Worm (Caenorhabditis elegans) whole organism, early embryonic: Measurements from ENCODE around the gene T19C9.10.

Experiments
- B0310.2 ChIP-seq: sonication (generic microtip); optimal IDR thresholded peaks from 2 replicates; lab custom pipeline; 2016; ENCODE audit warnings: mild to moderate bottlenecking, missing genetic modification characterization, missing compliant biosample characterization
- F13C5.2 ChIP-seq: sonication (generic microtip); optimal IDR thresholded peaks from 2 replicates; lab custom pipeline; 2017; ENCODE audit warnings: mild to moderate bottlenecking, missing genetic modification characterization, inconsistent platforms, missing compliant biosample characterization
- aly-1 ChIP-seq: sonication (generic microtip); optimal IDR thresholded peaks from 2 replicates; lab custom pipeline; 2016; ENCODE audit warnings: missing genetic modification characterization, missing compliant biosample characterization
- ama-1 ChIP-seq: fragments of 150-350 bp; optimal IDR thresholded peaks from 2 replicates; lab custom pipeline; 2014
- ceh-13 ChIP-seq: fragments of 200-800 bp; sonication (Bioruptor generic); optimal IDR thresholded peaks from 2 replicates; lab custom pipeline; 2018; ENCODE audit warnings: mild to moderate bottlenecking, missing genetic modification characterization, missing compliant biosample characterization
- ceh-36 ChIP-seq: sonication (generic microtip); optimal IDR thresholded peaks from 2 replicates; lab custom pipeline; 2016; ENCODE audit warnings: missing genetic modification characterization, inconsistent platforms, missing compliant biosample characterization
- ets-7 ChIP-seq: sonication (generic microtip); optimal IDR thresholded peaks from 2 replicates; lab custom pipeline; 2016; ENCODE audit warnings: missing genotype, missing genetic modification characterization, missing compliant biosample characterization
- flt-1 ChIP-seq: fragments of 200-800 bp; sonication (Bioruptor generic); IDR thresholded peaks from 2 replicates; pipeline ENCODE4 v1.3.6; 2022; ENCODE audit warnings: missing genetic modification characterization, missing compliant biosample characterization
- hmbx-1 ChIP-seq: sonication (generic microtip); optimal IDR thresholded peaks from 2 replicates; lab custom pipeline; 2016; ENCODE audit warnings: mild to moderate bottlenecking, missing genetic modification characterization, missing compliant biosample characterization
- hmg-4 ChIP-seq: fragments of 200-800 bp; sonication (Bioruptor generic); optimal IDR thresholded peaks from 2 replicates; lab custom pipeline; 2018; ENCODE audit warnings: mild to moderate bottlenecking, missing genetic modification characterization, missing compliant biosample characterization
- hnd-1 ChIP-seq: sonication (generic microtip); optimal IDR thresholded peaks from 2 replicates; lab custom pipeline; 2016; ENCODE audit warnings: missing genetic modification characterization, missing compliant biosample characterization
- pes-1 ChIP-seq: fragments of 200-800 bp; sonication (Bioruptor generic); IDR thresholded peaks from 2 replicates; pipeline ENCODE4 v1.3.6; 2022; ENCODE audit warnings: missing genetic modification reagents, missing genetic modification characterization, missing compliant biosample characterization
- scrt-1 ChIP-seq: fragments of 200-800 bp; sonication (Bioruptor generic); IDR thresholded peaks from 2 replicates; pipeline ENCODE4 v1.3.6; 2022; ENCODE audit warnings: missing genetic modification characterization, missing compliant biosample characterization
- sea-1 ChIP-seq: fragments of 200-800 bp; sonication (Bioruptor generic); conservative IDR thresholded peaks from 2 replicates; pipeline ENCODE4 v1.3.6; 2022; ENCODE audit warnings: missing genetic modification characterization, missing compliant biosample characterization
- tbx-11 ChIP-seq: fragments of 200-800 bp; sonication (Bioruptor generic); IDR thresholded peaks from 2 replicates; pipeline ENCODE4 v1.3.6; 2022; ENCODE audit warnings: missing genetic modification characterization, missing compliant biosample characterization
- tbx-37 ChIP-seq: fragments of 200-800 bp; sonication (Bioruptor generic); conservative IDR thresholded peaks from 2 replicates; pipeline ENCODE4 v1.3.6; 2022; ENCODE audit warnings: missing genetic modification reagents, missing genetic modification characterization, missing compliant biosample characterization
- tra-4 ChIP-seq: sonication (generic microtip); optimal IDR thresholded peaks from 2 replicates; lab custom pipeline; 2017; ENCODE audit warnings: missing genetic modification characterization, missing compliant biosample characterization

T19C9.10 gene

DNA sequence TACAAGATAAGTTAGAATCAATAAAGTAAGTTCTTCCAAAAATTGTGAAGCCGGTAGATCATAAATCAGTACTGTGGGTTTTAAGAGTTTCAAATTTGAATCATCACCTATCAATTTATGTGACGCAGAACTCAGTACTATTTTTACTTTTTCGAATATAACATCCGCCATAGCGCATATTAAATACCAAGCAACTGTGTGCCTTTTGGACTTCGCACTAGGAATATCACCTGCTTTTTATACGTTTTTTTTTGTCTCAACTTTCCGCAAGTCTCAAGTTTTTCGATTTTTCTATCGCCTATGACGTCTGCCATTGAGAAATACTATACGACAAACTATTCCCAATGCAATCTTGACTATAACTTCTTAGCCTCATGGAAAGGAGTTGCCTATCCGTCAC, 23.6 kb upstream of the T19C9.10 start, which contains the start of gene srh-113:
TSS of gene srh-113 (plus strand) at position 301 of the 400 bp plus-strand sequence.
- TF ChIP-seq hmbx-1 (tag; lab: Kevin White, UChicago) (no peak), hmg-4 (GFP tag; lab: Kevin White, UChicago) (no peak), hnd-1 (no peak), tbx-11 (GFP tag; lab: Robert Waterston, UW) (no peak), flt-1 (GFP tag; lab: Robert Waterston, UW) (no peak), aly-1 (tag; lab: Kevin White, UChicago) (no peak), sea-1 (GFP tag; lab: Robert Waterston, UW) (no peak)

DNA sequence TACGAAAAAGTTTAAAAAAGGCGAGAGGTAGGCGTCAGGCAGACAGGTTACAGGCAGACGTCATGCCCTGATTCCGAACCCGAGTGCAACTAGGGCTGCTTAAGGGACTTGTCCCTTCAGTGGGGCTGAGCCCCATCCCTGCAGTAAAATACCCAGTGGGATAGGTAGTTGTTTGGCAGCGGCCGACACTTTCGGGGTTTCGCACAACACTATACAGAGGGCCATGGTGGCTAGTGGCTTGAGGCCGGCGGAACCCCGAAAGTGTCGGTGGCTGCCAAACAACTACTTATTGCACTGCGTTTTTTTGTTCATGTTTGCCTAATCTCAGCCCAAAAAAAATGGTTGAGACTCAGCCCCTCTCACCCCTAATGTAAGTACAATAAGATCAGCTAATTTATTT, 20.8 kb upstream of the T19C9.10 start:
- no peak for TF ChIP-seq aly-1 (tag; lab: Kevin White, UChicago)
- TF ChIP-seq F13C5.2 (tag; lab: Kevin White, UChicago), result no peak
- no peak for TF ChIP-seq ets-7 (tag; lab: Kevin White, UChicago)
- TF ChIP-seq tra-4 (tag; lab: Kevin White, UChicago), result no peak
- no peak for TF ChIP-seq flt-1 (GFP tag; lab: Robert Waterston, UW)
- TF ChIP-seq pes-1, result no peak
- no peak for TF ChIP-seq scrt-1 (GFP tag; lab: Robert Waterston, UW)
- no peak for TF ChIP-seq ama-1 (lab: Kevin White, UChicago)
- TF ChIP-seq tbx-37 (GFP tag; lab: Robert Waterston, UW), result no peak
- no peak for TF ChIP-seq hnd-1
- TF ChIP-seq sea-1 (GFP tag; lab: Robert Waterston, UW), result no peak
- TF ChIP-seq hmg-4 (GFP tag; lab: Kevin White, UChicago), result no peak
- no peak for TF ChIP-seq ceh-36 (tag; lab: Kevin White, UChicago)
- TF ChIP-seq ceh-13 (GFP tag; lab: Kevin White, UChicago), result no peak
- no peak for TF ChIP-seq B0310.2
- TF ChIP-seq tbx-11 (GFP tag; lab: Robert Waterston, UW), result no peak
- no peak for TF ChIP-seq hmbx-1 (tag; lab: Kevin White, UChicago)

DNA sequence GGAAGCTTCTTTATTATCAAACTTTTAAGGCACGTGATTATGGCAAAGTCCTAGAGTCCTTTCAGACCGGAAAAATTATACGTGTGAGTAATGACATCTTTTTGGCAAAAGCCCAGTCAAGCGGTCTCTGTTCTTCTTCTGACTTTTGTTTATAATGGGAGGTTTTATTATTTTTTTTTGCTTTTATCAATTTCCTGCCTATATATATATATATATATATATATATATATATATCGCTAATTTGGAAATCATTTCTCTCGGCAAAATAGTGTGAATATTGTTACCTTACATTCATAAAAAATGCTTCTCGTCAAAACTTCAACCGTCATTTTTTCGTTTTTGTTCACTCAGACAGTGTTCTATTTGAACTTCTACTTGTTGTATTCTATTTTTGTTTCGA, 18.7 kb upstream of the T19C9.10 start, which contains the start of gene srbc-62:
TSS of gene srbc-62 (plus strand) at position 301 of the 400 bp plus-strand sequence.
- TF ChIP-seq tbx-37 (GFP tag; lab: Robert Waterston, UW) (no peak), ceh-36 (tag; lab: Kevin White, UChicago) (no peak), ets-7 (tag; lab: Kevin White, UChicago) (no peak), hmg-4 (GFP tag; lab: Kevin White, UChicago) (no peak), aly-1 (tag; lab: Kevin White, UChicago) (no peak), F13C5.2 (tag; lab: Kevin White, UChicago) (no peak), flt-1 (GFP tag; lab: Robert Waterston, UW) (no peak)

DNA sequence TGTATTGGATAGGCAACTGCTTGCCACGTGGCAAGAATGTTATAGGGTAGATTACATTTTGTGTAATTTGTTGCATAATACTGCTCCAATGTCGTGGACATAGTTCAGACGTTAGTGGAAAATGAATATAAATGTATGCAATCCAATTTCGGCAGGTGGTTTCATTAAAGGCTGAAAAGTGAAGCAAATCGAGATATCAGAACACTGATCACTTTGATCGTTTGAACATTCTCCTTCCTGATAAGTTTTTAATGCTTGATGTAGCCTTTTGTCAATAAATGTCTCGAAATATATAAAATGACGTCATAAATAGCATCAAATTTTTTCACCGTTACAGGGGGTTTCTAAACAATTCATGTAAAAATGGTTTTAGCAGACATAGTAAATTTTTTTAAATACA, 16.0 kb upstream of the T19C9.10 start, which contains the start of gene srh-109:
TSS of gene srh-109 (minus strand) at position 101 of the 400 bp plus-strand sequence.
- TF ChIP-seq ets-7 (tag; lab: Kevin White, UChicago) (no peak), scrt-1 (GFP tag; lab: Robert Waterston, UW) (no peak), ceh-13 (GFP tag; lab: Kevin White, UChicago) (no peak), tra-4 (tag; lab: Kevin White, UChicago) (no peak), F13C5.2 (tag; lab: Kevin White, UChicago) (no peak), hmg-4 (GFP tag; lab: Kevin White, UChicago) (no peak), hnd-1 (no peak), pes-1 (no peak), flt-1 (GFP tag; lab: Robert Waterston, UW) (no peak), aly-1 (tag; lab: Kevin White, UChicago) (no peak), hmbx-1 (tag; lab: Kevin White, UChicago) (no peak), ama-1 (lab: Kevin White, UChicago) (no peak), tbx-11 (GFP tag; lab: Robert Waterston, UW) (no peak)

DNA sequence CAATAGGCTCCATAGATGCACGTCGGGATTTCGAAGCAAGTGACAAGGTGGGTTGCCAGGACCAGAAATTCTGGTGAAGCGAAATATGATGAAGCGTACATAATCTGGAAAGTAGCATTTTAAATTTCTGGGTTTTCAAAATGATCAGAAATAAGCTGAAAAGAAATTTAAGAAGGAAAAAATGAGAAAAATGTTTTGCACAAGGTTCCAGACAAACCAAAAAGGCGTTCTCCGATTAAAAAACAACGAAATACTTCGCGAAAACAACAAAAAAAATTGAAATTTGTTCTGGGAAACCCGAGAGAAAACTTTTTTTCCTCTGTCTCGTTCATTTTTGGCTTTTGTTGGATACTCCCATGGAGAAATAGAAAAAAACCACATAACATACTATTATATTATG, 13.1 kb upstream of the T19C9.10 start, which contains the start of gene srh-252:
TSS of gene srh-252 (minus strand) at position 101 of the 400 bp plus-strand sequence.
- TF ChIP-seq hnd-1 (no peak), scrt-1 (GFP tag; lab: Robert Waterston, UW) (no peak), ets-7 (tag; lab: Kevin White, UChicago) (no peak), tbx-37 (GFP tag; lab: Robert Waterston, UW) (no peak), hmg-4 (GFP tag; lab: Kevin White, UChicago) (no peak), B0310.2 (no peak), tra-4 (tag; lab: Kevin White, UChicago) (no peak), sea-1 (GFP tag; lab: Robert Waterston, UW) (no peak), ceh-13 (GFP tag; lab: Kevin White, UChicago) (no peak), F13C5.2 (tag; lab: Kevin White, UChicago) (no peak), ceh-36 (tag; lab: Kevin White, UChicago) (no peak), pes-1 (no peak), ama-1 (lab: Kevin White, UChicago) (no peak), flt-1 (GFP tag; lab: Robert Waterston, UW) (no peak), hmbx-1 (tag; lab: Kevin White, UChicago) (no peak), tbx-11 (GFP tag; lab: Robert Waterston, UW) (no peak), aly-1 (tag; lab: Kevin White, UChicago) (no peak)

DNA sequence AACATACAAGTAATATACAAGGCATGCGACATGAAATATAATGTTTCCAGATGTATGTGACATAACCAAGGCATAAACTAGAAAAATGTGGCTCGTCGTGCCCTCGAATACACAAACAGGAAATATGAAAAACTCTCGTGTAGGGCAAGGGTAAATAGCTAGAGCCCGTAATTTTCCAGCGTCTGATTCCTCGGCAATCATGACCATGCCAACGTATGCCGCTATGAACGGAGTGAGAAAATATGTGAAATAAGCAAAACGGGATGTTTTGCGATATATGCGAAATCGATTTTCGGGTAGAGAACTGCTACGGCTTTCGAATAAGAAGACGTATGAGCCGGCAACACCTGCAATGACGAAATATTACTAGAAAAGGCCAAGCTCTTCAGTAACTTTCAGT, 11.0 kb upstream of the T19C9.10 start, which contains the start of gene scl-25:
TSS of gene scl-25 (plus strand) at position 301 of the 400 bp plus-strand sequence.
- TF ChIP-seq pes-1 (no peak), sea-1 (GFP tag; lab: Robert Waterston, UW) (no peak), tbx-11 (GFP tag; lab: Robert Waterston, UW) (no peak), tra-4 (tag; lab: Kevin White, UChicago) (no peak), hmg-4 (GFP tag; lab: Kevin White, UChicago) (no peak)

DNA sequence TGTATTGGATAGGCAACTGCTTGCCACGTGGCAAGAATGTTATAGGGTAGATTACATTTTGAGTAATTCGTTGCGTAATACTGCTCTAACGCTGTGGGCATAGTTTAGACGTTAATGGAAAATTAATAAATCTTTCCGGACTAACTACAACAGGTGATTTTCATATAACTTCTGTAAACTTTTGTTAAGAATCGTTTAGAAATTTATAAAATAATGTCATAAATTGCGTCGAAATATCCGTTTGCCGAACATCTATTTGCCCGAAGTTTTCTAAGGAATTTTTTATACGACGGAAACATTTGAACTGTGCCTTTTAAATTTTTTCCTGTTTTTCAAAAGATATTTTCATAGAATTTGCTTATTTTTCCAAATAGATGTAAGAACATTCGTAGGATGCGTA, 10.3 kb upstream of the T19C9.10 start, which contains the start of gene srh-112:
TSS of gene srh-112 (minus strand) at position 101 of the 400 bp plus-strand sequence.
- TF ChIP-seq hnd-1, result no peak
- no peak for TF ChIP-seq F13C5.2 (tag; lab: Kevin White, UChicago)
- TF ChIP-seq aly-1 (tag; lab: Kevin White, UChicago), result no peak
- TF ChIP-seq ets-7 (tag; lab: Kevin White, UChicago), result no peak
- TF ChIP-seq ceh-36 (tag; lab: Kevin White, UChicago), result no peak
- no peak for TF ChIP-seq flt-1 (GFP tag; lab: Robert Waterston, UW)
- no peak for TF ChIP-seq tra-4 (tag; lab: Kevin White, UChicago)
- TF ChIP-seq hmg-4 (GFP tag; lab: Kevin White, UChicago), result no peak
- no peak for TF ChIP-seq pes-1
- TF ChIP-seq ama-1 (lab: Kevin White, UChicago), result no peak
